Worm (Caenorhabditis elegans): Measurements from ENCODE around the gene R57.2.
"Not testable (repeated sequence)": the region's sequence is repeated elsewhere in the genome, so short reads cannot be mapped to it uniquely, and the experiment has no call there.

The R57.2 gene

DNA sequence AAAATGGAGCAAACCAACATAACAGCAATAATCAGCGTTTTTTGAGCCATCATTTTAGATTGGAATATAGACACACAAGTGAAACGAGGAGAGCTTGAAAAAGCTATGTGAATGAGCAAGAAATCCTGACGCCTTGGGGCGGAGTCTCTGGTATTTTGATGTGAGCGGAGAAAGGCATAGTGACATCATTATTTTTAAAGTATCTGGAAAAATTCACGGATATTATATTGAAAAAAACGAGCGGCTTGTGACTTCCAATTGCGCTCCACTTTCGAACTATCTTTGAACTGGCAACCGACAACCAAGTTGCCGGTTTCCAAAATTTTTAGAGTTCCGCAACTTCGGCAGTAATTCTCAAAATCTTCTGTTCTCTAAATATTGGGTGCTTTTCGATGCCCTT is 14.2 kb downstream of the R57.2 start, which contains the start of gene nlp-64:
Gene nlp-64, minus strand, starts transcription at position 101 of the 400 bp plus-strand sequence.
- TF ChIP-seq aly-1 (tag; optimal IDR thresholded peaks at IDR 0.05), result no peak
- no peak for TF ChIP-seq tbx-11 (GFP tag; IDR thresholded peaks at IDR 0.05)

DNA sequence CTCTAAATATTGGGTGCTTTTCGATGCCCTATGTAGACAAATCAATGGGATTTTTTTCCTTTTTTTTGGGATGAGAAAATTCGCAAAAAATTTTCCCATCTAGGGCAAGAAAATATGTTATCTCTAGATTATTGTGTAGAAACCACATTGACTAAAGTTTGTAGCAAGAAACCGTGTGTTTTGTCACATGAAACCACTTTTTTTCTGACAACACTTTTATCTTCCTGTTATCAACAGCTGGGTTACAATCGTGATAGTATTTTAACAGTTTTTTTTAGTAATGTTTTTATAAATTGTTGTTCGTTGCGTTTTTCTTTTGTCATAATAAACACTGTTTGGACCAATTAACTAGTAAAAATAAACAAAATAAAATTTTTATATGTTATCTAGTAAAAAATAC is 15.2 kb downstream of the R57.2 start:
- TF ChIP-seq flt-1 (GFP tag; IDR thresholded peaks at IDR 0.05) (no peak), ceh-13 (GFP tag; optimal IDR thresholded peaks at IDR 0.05) (no peak), pes-1 (GFP tag; IDR thresholded peaks at IDR 0.05) (no peak), ama-1 (optimal IDR thresholded peaks at IDR 0.05) (no peak), B0310.2 (tag; optimal IDR thresholded peaks at IDR 0.05) (no peak), scrt-1 (GFP tag; IDR thresholded peaks at IDR 0.05) (no peak)

DNA sequence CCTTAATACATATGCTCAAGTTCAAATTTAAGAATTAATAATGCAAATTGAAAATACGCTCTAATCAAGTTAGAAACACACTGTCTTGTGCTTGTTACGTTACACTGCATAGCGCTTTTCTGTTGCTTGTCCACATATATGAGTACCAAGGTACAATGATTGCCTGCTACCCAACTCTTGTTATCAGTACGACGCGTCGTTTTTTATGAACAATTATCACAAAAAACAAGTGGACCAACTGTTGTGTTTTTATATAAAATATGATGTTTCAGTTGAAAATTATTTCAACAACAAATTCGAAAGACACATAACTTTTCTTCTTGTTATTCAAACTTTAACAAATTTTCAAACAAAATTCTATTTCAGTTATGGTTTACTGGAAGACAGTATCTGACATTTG is 15.9 kb downstream of the R57.2 start, which contains the start of gene M02E1.4:
Gene M02E1.4, plus strand, starts transcription at position 367 of the 400 bp plus-strand sequence.
- TF ChIP-seq F13C5.2 (tag; optimal IDR thresholded peaks at IDR 0.05), result no peak
- no peak for TF ChIP-seq tbx-11 (GFP tag; IDR thresholded peaks at IDR 0.05)
- no peak for TF ChIP-seq scrt-1 (GFP tag; IDR thresholded peaks at IDR 0.05)
- TF ChIP-seq hmg-4 (GFP tag; optimal IDR thresholded peaks at IDR 0.05), result no peak
- TF ChIP-seq hnd-1 (tag; optimal IDR thresholded peaks at IDR 0.05), result no peak

ce11 chrX:322223-322622 is 25.2 kb downstream of the R57.2 start, which contains the start of gene M02E1.3:
M02E1.3 (plus strand) TSS chrX:322523.
- TF ChIP-seq ceh-36 (tag; optimal IDR thresholded peaks at IDR 0.05); hmg-4 (GFP tag; optimal IDR thresholded peaks at IDR 0.05); aly-1 (tag; optimal IDR thresholded peaks at IDR 0.05): not testable (repeated sequence)

ce11 chrX:324021-324420 is 27.0 kb downstream of the R57.2 start:
- TF ChIP-seq sea-1 (GFP tag; conservative IDR thresholded peaks at IDR 0.05), result no peak
- TF ChIP-seq scrt-1 (GFP tag; IDR thresholded peaks at IDR 0.05), result no peak
- TF ChIP-seq tbx-37 (GFP tag; conservative IDR thresholded peaks at IDR 0.05), result no peak
- no peak for TF ChIP-seq tbx-11 (GFP tag; IDR thresholded peaks at IDR 0.05)
- TF ChIP-seq hmg-4 (GFP tag; optimal IDR thresholded peaks at IDR 0.05), result no peak
- no peak for TF ChIP-seq tra-4 (tag; optimal IDR thresholded peaks at IDR 0.05)
- no peak for TF ChIP-seq pes-1 (GFP tag; IDR thresholded peaks at IDR 0.05)
- TF ChIP-seq aly-1 (tag; optimal IDR thresholded peaks at IDR 0.05), result no peak
- no peak for TF ChIP-seq hnd-1 (tag; optimal IDR thresholded peaks at IDR 0.05)
- TF ChIP-seq flt-1 (GFP tag; IDR thresholded peaks at IDR 0.05), result no peak
- no peak for TF ChIP-seq ceh-36 (tag; optimal IDR thresholded peaks at IDR 0.05)
- TF ChIP-seq B0310.2 (tag; optimal IDR thresholded peaks at IDR 0.05), result no peak
- TF ChIP-seq ceh-13 (GFP tag; optimal IDR thresholded peaks at IDR 0.05), result no peak
- no peak for TF ChIP-seq ama-1 (optimal IDR thresholded peaks at IDR 0.05)
- TF ChIP-seq F13C5.2 (tag; optimal IDR thresholded peaks at IDR 0.05), result no peak
- TF ChIP-seq ets-7 (tag; optimal IDR thresholded peaks at IDR 0.05), result no peak
- TF ChIP-seq hmbx-1 (tag; optimal IDR thresholded peaks at IDR 0.05), result no peak

ce11 chrX:325597-326161 is 28.6 kb downstream of the R57.2 start, which contains the start of gene M02E1.1:
M02E1.1 (plus strand) TSS chrX:326111.
- no peak for TF ChIP-seq ets-7 (tag; optimal IDR thresholded peaks at IDR 0.05)
- peak; percentile 2 for TF ChIP-seq F13C5.2 (tag; optimal IDR thresholded peaks at IDR 0.05)

- TF ChIP-seq hmbx-1 (tag; optimal IDR thresholded peaks at IDR 0.05) (no peak), pes-1 (GFP tag; IDR thresholded peaks at IDR 0.05) (no peak), hnd-1 (tag; optimal IDR thresholded peaks at IDR 0.05) (no peak), hmg-4 (GFP tag; optimal IDR thresholded peaks at IDR 0.05) (no peak), tra-4 (tag; optimal IDR thresholded peaks at IDR 0.05) (no peak), ceh-13 (GFP tag; optimal IDR thresholded peaks at IDR 0.05) (no peak), sea-1 (GFP tag; conservative IDR thresholded peaks at IDR 0.05) (no peak), ceh-36 (tag; optimal IDR thresholded peaks at IDR 0.05) (no peak), ets-7 (tag; optimal IDR thresholded peaks at IDR 0.05) (no peak), F13C5.2 (tag; optimal IDR thresholded peaks at IDR 0.05) (no peak), scrt-1 (GFP tag; IDR thresholded peaks at IDR 0.05) (no peak)
Measured at ce11 chrX:328736-329135, 31.7 kb downstream of the R57.2 start.

DNA sequence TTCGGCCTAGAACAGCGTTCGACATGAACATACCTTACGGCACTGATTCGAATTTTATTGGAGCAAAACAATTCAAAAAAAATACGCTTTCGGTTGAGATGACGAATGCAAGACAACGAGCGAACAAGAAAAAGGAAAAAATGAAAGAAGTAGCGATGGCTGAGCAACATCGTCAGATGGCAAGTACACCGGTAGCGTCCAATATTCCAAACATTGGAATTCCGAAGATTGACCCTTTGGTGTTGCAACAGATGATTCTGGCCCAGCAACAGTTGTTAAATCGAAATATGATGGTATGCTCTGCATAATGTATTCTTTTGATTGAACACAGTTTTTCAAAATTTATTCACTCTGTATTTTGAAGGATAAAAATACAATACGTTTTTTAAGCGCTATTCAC is 35.6 kb downstream of the R57.2 start:
- TF ChIP-seq hnd-1 (tag; optimal IDR thresholded peaks at IDR 0.05) (no peak), tbx-11 (GFP tag; IDR thresholded peaks at IDR 0.05) (no peak), pes-1 (GFP tag; IDR thresholded peaks at IDR 0.05) (no peak), ceh-13 (GFP tag; optimal IDR thresholded peaks at IDR 0.05) (no peak), flt-1 (GFP tag; IDR thresholded peaks at IDR 0.05) (no peak), hmg-4 (GFP tag; optimal IDR thresholded peaks at IDR 0.05) (no peak), tra-4 (tag; optimal IDR thresholded peaks at IDR 0.05) (no peak)

DNA sequence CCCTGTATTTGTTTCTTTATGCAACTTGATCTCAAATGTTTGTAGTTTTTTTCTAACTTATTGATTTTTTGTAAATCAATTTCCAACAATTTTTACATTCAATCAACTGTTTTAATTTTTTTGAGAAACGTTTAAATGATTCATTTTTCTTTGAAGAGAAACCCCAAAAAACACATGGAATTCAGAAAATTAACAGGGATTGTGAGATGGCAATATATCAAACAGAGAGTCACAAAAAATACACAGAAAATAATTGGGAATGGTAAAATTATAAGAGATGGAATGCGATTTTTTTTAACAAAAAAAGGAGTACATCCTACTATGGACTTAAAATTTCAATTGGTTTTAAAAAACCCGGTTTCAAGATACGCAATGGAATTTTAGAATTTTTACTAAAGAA is 37.4 kb downstream of the R57.2 start:
- TF ChIP-seq ceh-13 (GFP tag; optimal IDR thresholded peaks at IDR 0.05), result no peak
- no peak for TF ChIP-seq B0310.2 (tag; optimal IDR thresholded peaks at IDR 0.05)
- TF ChIP-seq aly-1 (tag; optimal IDR thresholded peaks at IDR 0.05), result no peak
- no peak for TF ChIP-seq hnd-1 (tag; optimal IDR thresholded peaks at IDR 0.05)
- TF ChIP-seq ama-1 (optimal IDR thresholded peaks at IDR 0.05), result no peak
- TF ChIP-seq sea-1 (GFP tag; conservative IDR thresholded peaks at IDR 0.05), result no peak
- no peak for TF ChIP-seq F13C5.2 (tag; optimal IDR thresholded peaks at IDR 0.05)
- no peak for TF ChIP-seq tbx-37 (GFP tag; conservative IDR thresholded peaks at IDR 0.05)
- no peak for TF ChIP-seq ets-7 (tag; optimal IDR thresholded peaks at IDR 0.05)
- TF ChIP-seq hmbx-1 (tag; optimal IDR thresholded peaks at IDR 0.05), result no peak
- TF ChIP-seq tra-4 (tag; optimal IDR thresholded peaks at IDR 0.05), result no peak
- TF ChIP-seq hmg-4 (GFP tag; optimal IDR thresholded peaks at IDR 0.05), result no peak
- no peak for TF ChIP-seq scrt-1 (GFP tag; IDR thresholded peaks at IDR 0.05)
- no peak for TF ChIP-seq ceh-36 (tag; optimal IDR thresholded peaks at IDR 0.05)
- no peak for TF ChIP-seq pes-1 (GFP tag; IDR thresholded peaks at IDR 0.05)
- TF ChIP-seq flt-1 (GFP tag; IDR thresholded peaks at IDR 0.05), result no peak
- no peak for TF ChIP-seq tbx-11 (GFP tag; IDR thresholded peaks at IDR 0.05)
